Fruit fly (Drosophila melanogaster) whole organism, larva: Measurements from ENCODE around the gene CG2540.

Source experiments
- noc ChIP-seq: fragments of 200-800 bp; sonication (Bioruptor generic); optimal IDR thresholded peaks from 3 replicates; lab custom pipeline; 2019; ENCODE audit warnings: missing biosample characterization, mild to moderate bottlenecking, missing genetic modification characterization, moderate library complexity

Gene CG2540

DNA sequence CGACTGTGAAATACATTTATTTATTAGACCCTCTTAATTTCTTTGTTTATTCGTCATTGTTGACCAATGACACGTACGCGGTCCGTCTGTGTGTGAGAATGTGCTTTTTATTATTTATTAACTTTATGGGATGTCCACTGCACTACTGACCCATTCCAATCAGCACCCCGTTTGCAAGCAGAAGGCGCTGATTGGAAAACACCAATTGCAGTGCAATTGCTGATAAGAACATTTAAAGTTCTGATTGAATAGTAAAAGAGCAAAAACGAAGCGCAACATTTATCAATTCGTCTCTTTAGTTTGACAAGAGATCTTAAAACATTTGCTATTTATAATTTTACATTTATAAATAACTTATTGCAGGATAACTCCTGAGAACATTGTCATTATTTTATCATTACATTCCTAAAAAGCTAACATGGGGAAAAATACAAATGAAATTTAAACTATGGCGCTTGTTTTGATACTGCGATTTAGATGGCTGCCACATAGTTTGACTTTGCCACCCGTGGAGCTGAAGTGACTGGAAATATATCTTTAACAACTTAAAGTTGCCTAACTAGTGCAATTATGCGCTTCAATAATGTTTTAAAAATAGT lies 28.8 kb downstream of the CG2540 start:
- no peak for TF ChIP-seq noc (tag; lab: Kevin White, UChicago)

DNA sequence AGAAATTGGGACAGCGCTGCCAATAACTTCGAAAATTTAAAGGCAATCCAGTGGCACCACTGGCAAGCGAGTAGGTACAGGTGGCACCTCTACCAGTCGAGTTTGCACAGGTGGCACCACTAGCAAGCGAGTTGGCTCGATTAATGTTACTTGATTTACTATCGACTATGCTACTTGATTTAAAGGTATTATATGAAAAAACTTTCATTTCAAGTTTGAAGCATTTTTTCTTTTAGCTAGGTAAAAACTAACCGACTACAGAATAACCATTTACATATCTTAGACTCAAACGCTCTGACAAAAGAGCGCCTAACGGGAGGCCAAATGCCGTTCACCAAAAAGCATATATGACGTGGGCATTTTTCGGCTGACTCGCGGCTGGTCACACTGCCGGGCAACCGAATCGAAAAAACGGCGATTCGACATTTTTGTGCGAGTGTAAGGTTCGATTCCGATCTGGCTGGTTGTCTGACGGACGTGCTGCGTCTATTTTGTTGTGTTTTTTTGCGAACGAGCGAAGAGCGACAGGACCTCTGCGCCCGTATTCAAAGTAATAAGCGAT lies 29.4 kb downstream of the CG2540 start, which contains the start of gene Tis11:
Gene Tis11 (plus strand): TSS at position 417 of the 562 bp plus-strand sequence.
- TF ChIP-seq noc (tag; lab: Kevin White, UChicago) = peak; percentile 4

DNA sequence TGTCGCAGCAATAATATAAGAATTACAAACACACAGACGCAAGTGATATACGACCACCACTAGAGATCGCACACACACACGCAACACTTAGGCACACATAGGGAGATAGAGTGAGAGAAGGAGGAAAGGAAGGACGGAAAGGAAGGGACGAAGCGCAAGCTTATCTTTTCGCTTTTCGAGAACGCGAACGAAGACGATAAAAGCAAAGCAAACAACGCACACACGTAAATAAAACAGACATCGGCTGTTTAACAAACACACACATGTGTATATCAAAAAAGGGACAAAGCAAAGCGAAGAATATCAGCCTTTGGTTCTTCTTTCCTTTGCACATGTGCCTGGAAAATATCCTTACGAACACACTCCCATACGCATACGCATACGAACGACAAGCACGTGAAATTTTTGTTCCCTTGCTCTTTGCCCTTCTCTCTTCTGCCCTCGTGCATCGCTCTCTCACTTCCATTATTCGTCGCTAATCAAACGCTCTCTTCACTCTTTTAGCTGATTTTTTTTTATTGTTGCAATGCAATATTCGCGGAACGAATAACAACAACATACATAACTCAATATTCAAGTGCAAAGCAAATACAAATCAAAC lies 30.5 kb downstream of the CG2540 start:
- TF ChIP-seq noc (tag; lab: Kevin White, UChicago) = peak; percentile 29

DNA sequence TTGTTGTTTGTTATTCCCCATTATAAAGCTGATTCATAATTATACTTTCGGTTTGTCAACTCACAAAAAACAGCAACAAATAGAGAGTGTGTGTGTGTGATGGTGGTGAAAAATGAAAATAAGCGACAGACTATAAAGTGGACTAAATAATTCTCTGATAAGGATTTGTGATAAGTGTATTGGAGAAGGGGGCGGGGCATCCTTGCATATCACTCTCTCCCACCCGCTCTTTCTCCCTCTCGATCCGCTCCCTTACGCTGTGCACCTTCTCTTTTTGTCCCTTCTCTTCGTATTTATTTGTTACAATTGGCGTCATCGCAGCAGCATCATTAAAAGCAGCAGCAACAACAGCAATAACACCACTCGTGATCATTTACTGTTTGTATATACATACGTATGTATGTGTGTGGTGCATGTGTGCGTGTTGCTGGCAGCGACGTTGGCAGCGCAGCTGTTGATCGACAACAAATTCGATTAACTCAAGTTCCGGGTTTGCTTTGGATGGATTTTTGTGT lies 31.8 kb downstream of the CG2540 start:
- peak; percentile 26 for TF ChIP-seq noc (tag; lab: Kevin White, UChicago)

DNA sequence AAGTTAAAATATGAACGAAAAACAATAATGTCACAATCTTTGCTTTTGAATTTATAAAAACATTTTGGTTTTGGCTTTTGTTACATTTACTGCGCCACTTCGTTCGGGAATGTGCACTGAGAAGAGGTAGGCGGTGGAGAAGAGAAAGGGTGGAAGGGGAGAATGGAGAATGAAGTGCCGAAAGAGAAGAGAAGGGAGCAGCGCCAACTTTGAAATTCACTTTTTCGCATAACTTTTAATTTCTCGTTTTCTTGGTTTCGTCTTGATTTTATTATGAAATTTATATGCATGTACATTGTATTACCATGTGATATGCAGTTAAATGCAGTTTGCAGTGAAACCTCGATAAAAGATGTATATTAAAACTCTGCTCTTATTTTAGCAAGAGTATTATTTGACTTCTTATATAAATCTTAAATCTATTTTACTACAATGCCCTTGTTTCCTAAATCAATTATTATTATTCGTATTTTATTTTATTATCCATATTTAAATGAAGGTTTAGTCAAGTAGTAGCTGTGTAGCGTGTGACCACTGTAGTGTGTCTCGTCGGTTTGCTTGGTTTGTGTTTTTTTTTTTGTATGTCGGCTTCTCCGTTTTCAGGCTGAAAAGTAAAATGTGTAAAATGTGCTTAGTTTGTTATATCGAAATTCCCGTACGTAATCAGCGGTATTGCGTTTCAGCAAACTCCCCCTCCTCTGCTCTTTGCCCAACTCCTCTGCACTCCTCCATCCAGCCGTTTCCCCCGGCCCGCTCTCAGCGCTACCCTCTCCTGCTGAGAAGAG lies 33.2 kb downstream of the CG2540 start:
- no peak for TF ChIP-seq noc (tag; lab: Kevin White, UChicago)

DNA sequence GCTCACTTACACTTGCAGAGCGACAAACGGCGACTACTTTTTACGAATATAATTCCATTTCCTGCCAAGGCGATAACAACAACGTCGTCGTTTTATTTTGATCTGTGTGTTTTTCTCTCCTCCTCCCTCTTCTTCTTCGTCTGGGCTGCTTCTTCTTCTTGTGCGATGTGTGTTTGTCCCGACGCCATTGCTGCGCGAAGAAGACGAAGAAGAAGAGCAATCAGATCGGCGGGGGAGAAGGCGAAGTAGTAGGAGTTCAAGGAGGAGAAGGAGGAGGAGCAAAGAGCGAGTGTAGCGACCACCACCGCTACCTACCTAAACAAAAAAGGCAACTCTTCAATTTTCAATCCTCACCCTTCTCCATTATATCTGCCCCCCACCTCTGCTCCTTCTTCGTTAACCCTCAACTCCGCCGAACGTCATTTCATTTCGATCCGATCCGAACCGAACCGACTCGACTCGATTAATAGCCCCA lies 33.8 kb downstream of the CG2540 start:
- TF ChIP-seq noc (tag; lab: Kevin White, UChicago) = no peak

DNA sequence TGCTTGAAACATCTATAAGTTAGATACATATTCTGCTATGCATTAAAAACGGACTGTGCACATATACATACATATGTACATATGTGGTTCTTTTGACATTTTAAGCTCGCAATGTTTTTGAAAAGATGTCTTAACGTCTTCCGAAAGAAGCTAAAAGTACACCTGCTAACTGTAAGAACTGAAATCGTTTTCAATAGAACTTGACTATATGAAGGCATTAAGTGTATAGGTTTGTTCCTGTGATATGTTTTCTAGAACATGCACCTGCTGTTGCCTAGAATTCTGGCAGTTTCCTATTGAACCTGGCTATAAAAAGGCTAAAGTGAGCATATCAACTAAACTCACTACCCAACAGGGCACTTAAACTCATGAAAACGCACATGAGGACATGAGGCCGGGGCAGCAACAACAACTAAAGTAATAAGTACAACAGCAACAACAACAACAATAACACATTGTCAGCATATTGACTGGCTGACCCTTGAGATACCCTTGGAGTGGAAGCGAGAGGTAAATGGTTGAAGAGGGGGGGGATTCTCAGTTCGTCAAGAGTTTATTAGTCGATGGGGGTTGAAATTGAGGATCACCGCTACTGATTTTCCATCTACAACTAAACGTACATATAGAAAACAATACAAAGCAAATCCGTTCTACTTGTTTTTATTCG lies 34.6 kb downstream of the CG2540 start:
- TF ChIP-seq noc (tag; lab: Kevin White, UChicago) = no peak

DNA sequence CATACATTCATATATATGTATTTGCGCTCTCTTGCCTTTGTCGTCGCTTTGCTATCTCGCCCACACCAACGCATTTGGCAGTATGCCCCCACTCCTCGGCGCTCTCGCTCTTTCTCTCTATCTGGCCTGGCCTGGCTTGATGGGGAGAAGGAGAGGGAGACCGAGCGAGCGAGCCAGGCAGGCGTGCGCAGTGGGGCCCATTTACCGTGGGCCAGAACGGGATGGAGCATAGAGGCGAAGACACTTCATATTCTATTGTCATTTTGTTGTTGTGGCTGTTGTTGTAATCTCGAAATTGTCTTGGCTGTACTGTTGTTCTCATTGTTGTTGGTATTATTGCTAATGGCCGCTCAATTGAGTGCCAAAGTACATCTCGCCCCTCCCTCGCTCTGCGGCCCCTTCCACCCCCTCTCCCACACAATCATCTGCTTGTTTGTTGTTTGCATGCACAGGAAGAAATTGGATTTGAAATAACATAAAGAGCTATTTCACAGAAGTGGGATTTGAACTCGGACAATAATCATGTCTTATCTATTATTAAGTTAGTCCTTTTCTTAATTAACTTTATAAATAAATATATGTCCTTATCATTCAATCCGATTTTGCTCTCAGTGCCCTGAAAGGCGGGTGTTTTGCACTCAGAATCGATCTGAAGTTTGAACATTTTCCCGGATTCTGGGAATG lies 35.6 kb downstream of the CG2540 start:
- peak; percentile 89 for TF ChIP-seq noc (tag; lab: Kevin White, UChicago)

DNA sequence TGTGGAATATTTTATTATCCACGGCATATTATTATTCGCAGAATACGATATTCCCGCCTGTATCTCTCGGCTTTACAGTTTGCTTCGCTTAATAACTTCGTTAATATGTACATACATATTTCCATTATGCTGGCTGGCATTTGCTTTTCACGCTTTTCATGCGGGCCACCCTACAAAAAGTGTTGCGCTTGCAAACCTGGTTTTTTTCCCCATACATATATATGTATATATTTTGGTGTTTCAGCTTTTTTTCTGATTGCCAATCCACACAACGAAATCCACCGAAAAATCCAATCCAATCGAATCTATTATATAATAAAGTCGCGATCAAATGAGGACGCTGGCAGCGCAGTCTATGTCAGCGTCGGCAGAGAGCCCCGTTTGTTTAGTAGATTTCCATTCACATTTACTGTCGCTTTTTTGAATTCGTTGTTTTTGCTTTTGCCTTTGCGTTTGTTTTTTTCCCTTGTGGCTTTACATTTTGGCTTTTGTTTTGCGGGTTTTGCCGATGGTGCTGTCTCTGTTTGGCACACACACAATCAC lies 36.2 kb downstream of the CG2540 start:
- TF ChIP-seq noc (tag; lab: Kevin White, UChicago) = no peak

DNA sequence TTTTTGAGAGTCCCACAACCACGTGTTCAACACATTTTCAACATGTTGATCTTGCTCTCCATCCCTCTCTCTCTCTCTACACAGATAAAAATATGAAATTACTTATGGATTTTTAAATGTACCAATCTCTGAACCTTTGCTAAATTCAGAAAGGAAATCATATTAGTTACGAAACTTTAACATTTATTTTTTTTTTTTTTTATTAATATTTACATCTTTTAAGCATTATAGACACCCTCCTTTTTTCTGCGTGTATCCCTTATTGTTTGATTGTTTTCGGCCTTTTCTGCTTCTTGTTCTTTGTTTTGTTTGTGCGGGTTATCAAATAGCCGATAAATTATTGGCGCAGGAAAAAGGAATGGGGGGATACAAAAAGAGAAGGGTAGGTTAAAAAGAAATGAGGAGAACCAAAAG lies 36.8 kb downstream of the CG2540 start:
- TF ChIP-seq noc (tag; lab: Kevin White, UChicago) = peak; percentile 97

DNA sequence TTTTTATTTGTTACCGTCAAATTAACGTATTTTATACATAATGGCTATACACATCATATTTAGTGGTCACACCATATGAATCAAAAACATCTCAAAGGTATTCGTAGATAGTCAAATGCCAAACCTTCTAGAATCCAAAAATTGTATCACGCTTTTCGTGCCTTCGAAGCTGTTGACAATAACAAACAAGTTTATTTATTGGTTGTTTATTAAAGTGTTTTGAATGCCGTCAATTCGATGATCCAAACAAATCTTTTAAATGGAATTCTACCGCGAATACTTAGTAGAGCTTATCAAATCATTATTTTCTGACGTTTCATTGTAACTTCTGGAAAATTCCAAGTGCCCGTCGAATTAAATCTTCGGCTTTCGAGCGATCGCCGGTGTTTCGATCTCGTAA lies 37.3 kb downstream of the CG2540 start:
- no peak for TF ChIP-seq noc (tag; lab: Kevin White, UChicago)

DNA sequence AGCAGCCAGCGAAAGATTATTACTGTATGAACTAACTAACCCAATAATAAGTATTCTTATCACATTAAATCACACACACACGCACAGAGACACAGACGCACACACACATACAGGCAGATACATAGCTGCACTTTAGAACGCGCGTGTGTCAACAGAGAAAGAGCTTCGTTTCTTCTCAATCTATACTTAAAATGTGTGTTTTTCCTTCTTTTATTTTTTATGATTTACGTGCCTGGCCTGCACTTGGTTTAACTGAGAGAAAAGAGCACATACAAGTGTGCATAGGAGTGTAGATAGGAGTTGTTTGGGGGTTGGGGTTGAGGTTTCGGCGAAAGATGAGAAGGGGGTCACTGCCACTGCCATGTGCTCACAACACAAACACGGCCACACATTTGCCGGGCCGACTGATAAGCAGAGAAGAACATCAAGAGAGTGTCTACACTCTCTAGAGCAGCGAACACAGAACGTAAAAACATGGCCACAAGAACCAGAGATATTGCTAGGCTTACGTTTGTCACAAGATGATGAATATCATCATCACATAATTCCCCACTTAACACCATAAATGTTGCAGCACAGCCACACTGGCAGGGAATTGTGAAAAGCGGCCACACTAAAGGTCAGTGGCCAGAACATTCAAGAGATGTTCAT lies 38.0 kb downstream of the CG2540 start:
- peak; percentile 70 for TF ChIP-seq noc (tag; lab: Kevin White, UChicago)

DNA sequence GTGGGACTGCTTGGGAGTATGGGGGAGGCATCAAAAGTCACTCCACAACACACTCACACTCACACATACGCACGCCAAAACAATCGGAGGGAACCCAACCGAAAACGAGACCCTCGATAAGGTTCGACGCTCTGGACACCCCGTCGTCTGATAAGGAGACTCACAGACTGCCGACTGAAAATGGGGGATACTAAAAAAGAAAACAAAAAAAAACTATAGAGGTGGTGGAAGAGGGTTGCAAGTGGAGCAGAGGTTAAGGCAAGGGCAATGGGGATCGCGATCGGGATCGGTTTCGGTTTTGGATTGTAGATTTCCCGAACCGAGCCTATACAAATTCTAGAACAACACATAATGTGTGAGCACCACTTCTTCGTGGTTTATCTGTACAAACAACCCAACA lies 39.0 kb downstream of the CG2540 start:
- peak; percentile 26 for TF ChIP-seq noc (tag; lab: Kevin White, UChicago)
